Fruit fly (Drosophila melanogaster): Measurements from ENCODE around the gene NimC4.

NimC4 gene

DNA sequence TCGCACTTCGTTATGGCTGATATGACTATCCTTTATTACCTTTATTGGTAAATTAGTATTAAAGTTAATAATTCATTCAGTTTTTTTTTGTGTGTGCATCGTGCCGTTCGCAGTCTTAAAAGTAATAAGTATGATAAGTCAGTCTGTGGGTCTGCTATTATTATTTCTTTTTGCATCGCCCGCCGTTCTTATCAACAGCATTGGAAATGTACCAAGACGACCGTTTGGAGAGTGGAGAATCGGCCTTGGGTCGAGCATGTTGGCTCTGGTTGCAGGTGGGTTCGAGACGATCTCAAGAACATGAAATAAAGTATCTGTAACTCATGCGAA, 26.9 kb upstream of the NimC4 start:
- TF ChIP-seq pdm3 (GFP tag; optimal IDR thresholded peaks at IDR 0.05) (no peak), Hr4 (GFP tag; optimal IDR thresholded peaks at IDR 0.05) (no peak), svp (GFP tag) (peak; percentile 83), CG10669 (GFP tag; optimal IDR thresholded peaks at IDR 0.05) (no peak)

DNA sequence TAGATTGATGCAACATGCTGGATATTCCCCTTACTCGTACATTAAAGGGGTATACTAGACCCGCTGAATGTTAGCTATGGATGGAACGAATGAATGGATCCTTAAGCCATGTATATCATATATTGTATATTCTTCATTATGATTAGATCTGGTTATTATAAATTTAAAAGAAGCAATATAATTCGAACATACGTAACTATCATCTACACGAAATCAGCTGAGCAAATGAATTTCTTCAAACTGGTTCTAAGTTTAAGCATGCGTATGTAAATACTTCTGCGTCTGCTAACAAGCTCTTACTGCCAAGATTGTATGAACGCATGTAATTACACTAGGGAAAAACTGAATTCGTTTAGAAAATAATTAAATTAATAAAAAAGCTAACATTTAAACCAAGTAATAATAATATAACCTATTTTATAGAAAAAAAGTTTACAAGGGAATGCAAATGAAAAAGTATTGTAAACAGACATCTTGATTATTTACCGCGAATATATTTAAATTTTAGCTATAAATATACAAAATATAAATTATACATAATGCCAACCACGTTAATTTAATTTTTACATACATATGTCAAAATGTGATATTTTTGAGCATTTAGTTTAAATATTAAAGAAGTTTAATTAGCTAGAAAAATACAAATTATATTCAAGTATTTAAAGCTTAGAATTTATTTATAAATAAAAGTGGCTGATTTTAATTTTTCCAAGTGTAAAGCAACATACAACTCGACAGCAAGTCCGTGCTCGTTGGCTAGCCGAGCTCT, 26.3 kb upstream of the NimC4 start:
- TF ChIP-seq CG6792 (GFP tag; optimal IDR thresholded peaks at IDR 0.05): peak; percentile 47
- no peak for TF ChIP-seq fd85E (GFP tag; optimal IDR thresholded peaks at IDR 0.05)
- no peak for TF ChIP-seq svp (GFP tag)
- TF ChIP-seq CG8319 (GFP tag; optimal IDR thresholded peaks at IDR 0.05): no peak
- peak; percentile 42 for TF ChIP-seq Met (GFP tag; optimal IDR thresholded peaks at IDR 0.05)
- no peak for TF ChIP-seq CG8632 (GFP tag; optimal IDR thresholded peaks at IDR 0.05)
- peak; percentile 49 for TF ChIP-seq CG4318 (GFP tag; optimal IDR thresholded peaks at IDR 0.05)
- TF ChIP-seq CG9139 (GFP tag; optimal IDR thresholded peaks at IDR 0.05): no peak
- TF ChIP-seq topi (GFP tag; optimal IDR thresholded peaks at IDR 0.05): peak; percentile 64
- peak; percentile 60 for TF ChIP-seq dsx (GFP tag; optimal IDR thresholded peaks at IDR 0.05; ENCODE audit: poor library complexity, severe bottlenecking)
- TF ChIP-seq CG6276 (GFP tag; optimal IDR thresholded peaks at IDR 0.05): peak; percentile 41
- peak; percentile 70 for TF ChIP-seq CG3032 (tag; optimal IDR thresholded peaks at IDR 0.05)
- TF ChIP-seq dac (GFP tag; optimal IDR thresholded peaks at IDR 0.05): peak; percentile 49
- TF ChIP-seq CG10631 (GFP tag; optimal IDR thresholded peaks at IDR 0.05): peak; percentile 71
- no peak for TF ChIP-seq CG6854 (GFP tag; optimal IDR thresholded peaks at IDR 0.05)
- peak; percentile 61 for TF ChIP-seq Smox (GFP tag; optimal IDR thresholded peaks at IDR 0.05)
- TF ChIP-seq vri (GFP tag; optimal IDR thresholded peaks at IDR 0.05): peak; percentile 55
- TF ChIP-seq CG11902 (GFP tag; optimal IDR thresholded peaks at IDR 0.05): peak; percentile 12
- peak; percentile 48 for TF ChIP-seq Ets96B (tag; optimal IDR thresholded peaks at IDR 0.05)
- peak; percentile 11 for TF ChIP-seq Blimp-1 (GFP tag; optimal IDR thresholded peaks at IDR 0.05)
- TF ChIP-seq Hr38 (GFP tag; optimal IDR thresholded peaks at IDR 0.05): no peak
- TF ChIP-seq Eip93F (GFP tag; optimal IDR thresholded peaks at IDR 0.05): no peak
- peak; percentile 76 for TF ChIP-seq Hr4 (GFP tag; optimal IDR thresholded peaks at IDR 0.05)
- TF ChIP-seq CG6163 (GFP tag; IDR thresholded peaks at IDR 0.05): peak; percentile 81
- peak; percentile 58 for TF ChIP-seq CG34406 (GFP tag; optimal IDR thresholded peaks at IDR 0.05)
- peak; percentile 57 for TF ChIP-seq achi (GFP tag; optimal IDR thresholded peaks at IDR 0.05)
- peak; percentile 68 for TF ChIP-seq Gug (GFP tag; IDR thresholded peaks at IDR 0.05)
- TF ChIP-seq CG15336 (GFP tag; IDR thresholded peaks at IDR 0.05): peak; percentile 71
- TF ChIP-seq pdm3 (GFP tag; optimal IDR thresholded peaks at IDR 0.05): peak; percentile 72
- TF ChIP-seq spab (GFP tag; optimal IDR thresholded peaks at IDR 0.05): peak; percentile 22
- peak; percentile 49 for TF ChIP-seq OdsH (GFP tag; optimal IDR thresholded peaks at IDR 0.05)
- TF ChIP-seq CG16779 (tag; optimal IDR thresholded peaks at IDR 0.05): peak; percentile 20
- peak; percentile 39 for TF ChIP-seq CG11294 (GFP tag; IDR thresholded peaks at IDR 0.05)
- peak; percentile 74 for TF ChIP-seq CG8119 (GFP tag; IDR thresholded peaks at IDR 0.05)
- peak; percentile 54 for TF ChIP-seq lz (GFP tag; optimal IDR thresholded peaks at IDR 0.05)
- TF ChIP-seq ss (GFP tag; optimal IDR thresholded peaks at IDR 0.05): peak in 1 of 2 experiments; percentile 12
- peak; percentile 45 for TF ChIP-seq cyc (GFP tag; optimal IDR thresholded peaks at IDR 0.05)
- TF ChIP-seq esn (GFP tag; optimal IDR thresholded peaks at IDR 0.05): peak; percentile 51
- peak; percentile 51 for TF ChIP-seq CG31627 (GFP tag; optimal IDR thresholded peaks at IDR 0.05)
- TF ChIP-seq CG6808 (GFP tag; optimal IDR thresholded peaks at IDR 0.05): no peak
- TF ChIP-seq Eip78C (GFP tag): peak; percentile 93
- TF ChIP-seq acj6 (GFP tag; optimal IDR thresholded peaks at IDR 0.05): peak; percentile 63
- TF ChIP-seq CG3919 (GFP tag; optimal IDR thresholded peaks at IDR 0.05): peak; percentile 66
- TF ChIP-seq net (GFP tag; optimal IDR thresholded peaks at IDR 0.05): peak; percentile 43
- no peak for TF ChIP-seq CG11762 (GFP tag; optimal IDR thresholded peaks at IDR 0.05; ENCODE audit: insufficient read depth)
- no peak for TF ChIP-seq Eip75B (GFP tag; optimal IDR thresholded peaks at IDR 0.05)
- peak; percentile 41 for TF ChIP-seq CG7368 (GFP tag; optimal IDR thresholded peaks at IDR 0.05)
- TF ChIP-seq salr (GFP tag; optimal IDR thresholded peaks at IDR 0.05): peak; percentile 44 to 84
